Worm (Caenorhabditis elegans) whole organism, L2 larva: ENCODE data around the gene F57G9.7.

ENCODE experiments used
- aly-2 ChIP-seq: fragments of 150-350 bp; optimal IDR thresholded peaks from 2 replicates; lab custom pipeline; 2014; ENCODE audit warnings: missing biosample characterization, missing genetic modification characterization
- ceh-16 ChIP-seq: fragments of 150-350 bp; optimal IDR thresholded peaks from 2 replicates; lab custom pipeline; 2014; ENCODE audit warnings: missing biosample characterization, missing genetic modification characterization
- ztf-4 ChIP-seq: fragments of 150-350 bp; optimal IDR thresholded peaks from 2 replicates; lab custom pipeline; 2014; ENCODE audit warnings: missing biosample characterization, missing genetic modification characterization

DNA sequence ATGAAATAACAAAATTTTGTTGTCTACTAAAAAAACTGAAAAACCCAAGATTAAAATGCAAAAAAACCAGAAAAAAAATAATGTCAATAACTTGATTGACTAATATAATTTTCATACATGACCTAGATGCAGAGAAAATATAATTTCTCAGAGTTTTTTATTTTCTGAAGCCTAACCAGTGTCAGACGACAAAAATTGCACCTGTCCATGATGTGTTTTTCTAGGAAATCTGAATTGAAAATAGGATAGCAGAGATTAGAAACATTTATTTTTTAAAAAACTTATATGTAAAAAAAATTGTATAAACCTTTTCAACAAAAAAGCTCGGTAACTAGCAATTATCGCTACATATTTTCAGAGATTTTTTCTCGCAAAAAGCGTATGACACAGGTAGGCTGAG, 20.4 kb upstream of the F57G9.7 start:
- TF ChIP-seq ztf-4 (tag; lab: Kevin White, UChicago) (no peak), ceh-16 (no peak), aly-2 (no peak)
